Worm (Caenorhabditis elegans) whole organism, L4 larva: ENCODE data around the gene set-11.
A peak's percentile ranks its signal among the peaks of the same experiment; 100 is the strongest.

Experiments
- D1046.2 ChIP-seq: fragments of 200-800 bp; sonication (Bioruptor generic); IDR thresholded peaks from 2 replicates; pipeline ENCODE4 v1.3.6; 2022; ENCODE audit warnings: missing genetic modification characterization, missing compliant biosample characterization
- F26F4.8 ChIP-seq: fragments of 200-800 bp; sonication (Bioruptor generic); conservative IDR thresholded peaks from 2 replicates; pipeline ENCODE4 v1.3.6; 2022; ENCODE audit warnings: missing genetic modification characterization, missing compliant biosample characterization
- F44E2.7 ChIP-seq: fragments of 200-800 bp; sonication (Bioruptor generic); IDR thresholded peaks from 2 replicates; pipeline ENCODE4 v2.1.2; 2022; ENCODE audit warnings: missing genetic modification characterization, missing compliant biosample characterization
- Y105C5A.15 ChIP-seq: fragments of 200-800 bp; sonication (Bioruptor generic); IDR thresholded peaks from 2 replicates; pipeline ENCODE4 v1.3.6; 2022; ENCODE audit warnings: missing genetic modification characterization, missing compliant biosample characterization
- Y48G9A.11 ChIP-seq: fragments of 200-800 bp; sonication (Bioruptor generic); IDR thresholded peaks from 2 replicates; pipeline ENCODE4 v1.3.6; 2022; ENCODE audit warnings: missing genetic modification reagents, missing genetic modification characterization, missing compliant biosample characterization
- Y75B8A.6 ChIP-seq: fragments of 200-800 bp; sonication (Bioruptor generic); IDR thresholded peaks from 2 replicates; pipeline ENCODE4 v1.3.6; 2022; ENCODE audit warnings: missing genetic modification reagents, missing genetic modification characterization, missing compliant biosample characterization
- aha-1 ChIP-seq: fragments of 150-350 bp; peaks from one replicate; lab custom pipeline; 2014; ENCODE audit warnings: missing biosample characterization, missing genetic modification characterization
- ceh-20 ChIP-seq: fragments of 200-800 bp; sonication (Bioruptor generic); IDR thresholded peaks from 2 replicates; pipeline ENCODE4 v1.3.6; 2022; ENCODE audit warnings: missing genetic modification reagents, missing genetic modification characterization, missing compliant biosample characterization
- ceh-28 ChIP-seq: fragments of 150-350 bp; optimal IDR thresholded peaks from 2 replicates; lab custom pipeline; 2014; ENCODE audit warnings: missing biosample characterization, missing genetic modification reagents, missing genetic modification characterization
- ceh-82 ChIP-seq: sonication (generic microtip); optimal IDR thresholded peaks from 2 replicates; lab custom pipeline; 2017; ENCODE audit warnings: missing biosample characterization, missing genetic modification characterization
- daf-16 ChIP-seq, 3 experiments: sonication (generic microtip); optimal IDR thresholded peaks; 2 replicates each; lab custom pipeline; 2016 to 2017; ENCODE audit warnings: missing genetic modification characterization in 3 of 3, missing genetic modification reagents in 3 of 3, mild to moderate bottlenecking in 2 of 3, missing compliant biosample characterization in 2 of 3, missing biosample characterization in 1 of 3, moderate library complexity in 1 of 3
- dmd-6 ChIP-seq: fragments of 200-800 bp; sonication (Bioruptor generic); IDR thresholded peaks from 2 replicates; pipeline ENCODE4 v1.3.6; 2022; ENCODE audit warnings: missing genetic modification reagents, missing genetic modification characterization, missing compliant biosample characterization
- dmd-8 ChIP-seq: fragments of 200-800 bp; sonication (Bioruptor generic); IDR thresholded peaks from 2 replicates; pipeline ENCODE4 v1.3.6; 2022; ENCODE audit warnings: missing genetic modification characterization, missing compliant biosample characterization
- dmd-9 ChIP-seq: fragments of 200-800 bp; sonication (Bioruptor generic); IDR thresholded peaks from 2 replicates; pipeline ENCODE4 v1.3.6; 2022; ENCODE audit warnings: missing genetic modification reagents, missing genetic modification characterization, missing compliant biosample characterization
- egl-43 ChIP-seq: fragments of 200-800 bp; sonication (Bioruptor generic); IDR thresholded peaks from 2 replicates; pipeline ENCODE4 v1.3.6; 2022; ENCODE audit warnings: missing genetic modification reagents, missing genetic modification characterization, missing compliant biosample characterization
- gei-8 ChIP-seq: fragments of 200-800 bp; sonication (Bioruptor generic); optimal IDR thresholded peaks from 2 replicates; lab custom pipeline; 2018; ENCODE audit warnings: mild to moderate bottlenecking, missing genetic modification characterization, missing compliant biosample characterization
- lim-7 ChIP-seq: fragments of 200-800 bp; sonication (Bioruptor generic); IDR thresholded peaks from 2 replicates; pipeline ENCODE4 v1.3.6; 2022; ENCODE audit warnings: missing genetic modification characterization, missing compliant biosample characterization
- lin-1 ChIP-seq: fragments of 200-800 bp; sonication (Bioruptor generic); IDR thresholded peaks from 2 replicates; pipeline ENCODE4 v1.3.6; 2022; ENCODE audit warnings: missing genetic modification reagents, missing genetic modification characterization, missing compliant biosample characterization
- lin-13 ChIP-seq: fragments of 150-350 bp; optimal IDR thresholded peaks from 2 replicates; lab custom pipeline; 2014; ENCODE audit warnings: missing biosample characterization, missing genetic modification reagents, missing genetic modification characterization
- lin-38 ChIP-seq: fragments of 200-800 bp; sonication (Bioruptor generic); IDR thresholded peaks from 2 replicates; pipeline ENCODE4 v1.3.6; 2022; ENCODE audit warnings: missing genetic modification reagents, missing genetic modification characterization, missing compliant biosample characterization
- madf-5 ChIP-seq, 2 experiments: fragments of 200-800 bp; sonication (Bioruptor generic); IDR thresholded peaks; 2 replicates each; pipeline ENCODE4 v1.3.6; 2022; ENCODE audit warnings: missing compliant biosample characterization in 2 of 2, missing genetic modification characterization in 2 of 2
- madf-9 ChIP-seq: fragments of 200-800 bp; sonication (Bioruptor generic); conservative IDR thresholded peaks from 2 replicates; pipeline ENCODE4 v1.3.6; 2022; ENCODE audit warnings: missing genetic modification reagents, missing genetic modification characterization, missing compliant biosample characterization
- mdt-29 ChIP-seq: fragments of 200-800 bp; sonication (Bioruptor generic); IDR thresholded peaks from 2 replicates; pipeline ENCODE4 v1.3.6; 2022; ENCODE audit warnings: missing genetic modification reagents, missing genetic modification characterization, missing compliant biosample characterization
- mes-2 ChIP-seq: sonication (generic microtip); optimal IDR thresholded peaks from 2 replicates; lab custom pipeline; 2016; ENCODE audit warnings: missing genotype, mild to moderate bottlenecking, missing genetic modification characterization, missing compliant biosample characterization; ENCODE audit not compliant: poor library complexity, severe bottlenecking
- nhr-28 ChIP-seq: fragments of 150-350 bp; optimal IDR thresholded peaks from 2 replicates; lab custom pipeline; 2014; ENCODE audit warnings: missing biosample characterization, missing genetic modification characterization
- nhr-41 ChIP-seq: fragments of 200-800 bp; sonication (Bioruptor generic); IDR thresholded peaks from 2 replicates; pipeline ENCODE4 v1.3.6; 2022; ENCODE audit warnings: missing genetic modification reagents, missing genetic modification characterization, missing compliant biosample characterization
- pha-4 ChIP-seq, 2 experiments: fragments of 150-350 bp in 1 of 2; fragments of 200-800 bp in 1 of 2; sonication (Bioruptor generic) in 1 of 2; IDR thresholded peaks in 1 of 2; optimal IDR thresholded peaks in 1 of 2; 2 replicates each; pipeline versions ENCODE4 v1.3.6 to Lab custom; 2014 to 2022; ENCODE audit warnings: missing genetic modification characterization in 2 of 2, missing genetic modification reagents in 2 of 2, missing biosample characterization in 1 of 2, missing compliant biosample characterization in 1 of 2
- set-16 ChIP-seq: fragments of 200-800 bp; sonication (Bioruptor generic); IDR thresholded peaks from 2 replicates; pipeline ENCODE4 v1.3.6; 2022; ENCODE audit warnings: missing genetic modification reagents, missing genetic modification characterization, missing compliant biosample characterization
- snpc-1.2 ChIP-seq: fragments of 200-800 bp; sonication (Bioruptor generic); IDR thresholded peaks from 2 replicates; pipeline ENCODE4 v1.3.6; 2022; ENCODE audit warnings: missing genetic modification reagents, missing genetic modification characterization, missing compliant biosample characterization
- spr-1 ChIP-seq: sonication (generic microtip); optimal IDR thresholded peaks from 2 replicates; lab custom pipeline; 2016; ENCODE audit warnings: mild to moderate bottlenecking, missing genetic modification characterization, missing compliant biosample characterization
- tag-97 ChIP-seq: fragments of 200-800 bp; sonication (Bioruptor generic); IDR thresholded peaks from 2 replicates; pipeline ENCODE4 v1.3.6; 2022; ENCODE audit warnings: missing genetic modification characterization, missing compliant biosample characterization
- tra-1 ChIP-seq: fragments of 200-800 bp; sonication (Bioruptor generic); IDR thresholded peaks from 2 replicates; pipeline ENCODE4 v1.3.6; 2022; ENCODE audit warnings: missing genetic modification reagents, missing genetic modification characterization, missing compliant biosample characterization
- unc-62 ChIP-seq, 3 experiments: fragments of 150-350 bp in 1 of 3; sonication (generic microtip); optimal IDR thresholded peaks in 2 of 3; peaks in 1 of 3; 1 replicate in 1 of 3; 2 replicates in 2 of 3; lab custom pipeline; 2014 to 2017; ENCODE audit warnings: missing biosample characterization in 3 of 3, missing genetic modification characterization in 3 of 3, missing genetic modification reagents in 3 of 3, missing genotype in 1 of 3
- vab-7 ChIP-seq: fragments of 200-800 bp; sonication (Bioruptor generic); IDR thresholded peaks from 2 replicates; pipeline ENCODE4 v1.3.6; 2022; ENCODE audit warnings: missing genetic modification reagents, missing genetic modification characterization, missing compliant biosample characterization
- zag-1 ChIP-seq: fragments of 150-350 bp; optimal IDR thresholded peaks from 2 replicates; lab custom pipeline; 2014; ENCODE audit warnings: missing biosample characterization, missing genetic modification characterization
- zip-2 ChIP-seq: fragments of 150-350 bp; optimal IDR thresholded peaks from 2 replicates; lab custom pipeline; 2014; ENCODE audit warnings: missing biosample characterization, missing genetic modification characterization
- ztf-11 ChIP-seq: fragments of 150-350 bp; optimal IDR thresholded peaks from 2 replicates; lab custom pipeline; 2014; ENCODE audit warnings: missing biosample characterization, missing genetic modification characterization
- ztf-7 ChIP-seq: fragments of 150-350 bp; optimal IDR thresholded peaks from 2 replicates; lab custom pipeline; 2014; ENCODE audit warnings: missing biosample characterization, missing genetic modification characterization

The set-11 gene

DNA sequence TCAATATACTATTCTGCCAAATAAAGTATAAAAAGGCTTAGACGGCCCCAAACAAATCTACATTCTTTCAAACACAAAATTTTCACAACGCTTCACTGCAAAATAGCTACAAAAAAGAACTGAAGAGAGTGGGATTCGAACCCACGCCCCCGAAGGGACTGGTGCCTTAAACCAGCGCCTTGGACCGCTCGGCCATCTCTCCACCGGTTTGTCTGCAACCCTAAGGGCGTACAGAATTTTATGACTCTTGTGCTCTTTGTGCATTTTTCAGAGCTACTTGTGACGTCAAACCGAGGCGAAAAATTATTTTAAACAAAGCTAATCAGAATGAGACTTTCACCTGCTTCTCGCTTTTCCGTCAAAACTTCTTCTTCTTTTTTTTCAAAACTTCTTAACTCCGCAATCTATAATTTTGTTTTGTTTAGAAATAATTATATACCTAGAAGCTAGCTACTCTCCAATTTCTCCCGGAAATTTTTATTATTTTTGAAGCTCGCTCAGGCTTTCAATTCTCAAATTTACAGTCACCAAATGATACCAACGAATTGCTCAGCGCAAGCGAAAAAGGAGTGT is 43.9 kb upstream of the set-11 start, which contains the start of gene T05A8.8:
Gene T05A8.8 (plus strand): TSS at position 523 of the 573 bp plus-strand sequence.
- TF ChIP-seq ceh-20 (GFP tag; lab: Robert Waterston, UW) (no peak), Y75B8A.6 (GFP tag; lab: Robert Waterston, UW) (0 out of 2 replicates have a peak, but pooled peaks have one; percentile 34), ztf-7 (tag; lab: Kevin White, UChicago) (no peak), madf-9 (GFP tag; lab: Robert Waterston, UW) (0 out of 2 replicates have a peak, but pooled peaks have one; percentile 15), egl-43 (peak; percentile 67), F26F4.8 (peak; percentile 70; the same call in 1 of the 2 replicates), nhr-28 (no peak), dmd-8 (GFP tag; lab: Robert Waterston, UW) (0 out of 2 replicates have a peak, but pooled peaks have one; percentile 5), madf-5 (GFP tag; IDR thresholded peaks at IDR 0.05; lab: Robert Waterston, UW) (0 out of 4 replicates have a peak, but pooled peaks have one; percentile 27 to 41), D1046.2 (GFP tag; lab: Robert Waterston, UW) (0 out of 2 replicates have a peak, but pooled peaks have one; percentile 36), tag-97 (GFP tag; lab: Robert Waterston, UW) (no peak), vab-7 (0 out of 2 replicates have a peak, but pooled peaks have one; percentile 35), unc-62 (GFP tag; optimal IDR thresholded peaks at IDR 0.05 in 1 of 2; lab: Kevin White, UChicago) (peak in 1 of 2 experiments; percentile 51), unc-62 (tag; optimal IDR thresholded peaks at IDR 0.05; lab: Kevin White, UChicago) (no peak), lim-7 (GFP tag; lab: Robert Waterston, UW) (0 out of 2 replicates have a peak, but pooled peaks have one; percentile 48), lin-1 (no peak), ceh-82 (tag; lab: Kevin White, UChicago) (no peak), ztf-11 (tag; lab: Kevin White, UChicago) (no peak)

DNA sequence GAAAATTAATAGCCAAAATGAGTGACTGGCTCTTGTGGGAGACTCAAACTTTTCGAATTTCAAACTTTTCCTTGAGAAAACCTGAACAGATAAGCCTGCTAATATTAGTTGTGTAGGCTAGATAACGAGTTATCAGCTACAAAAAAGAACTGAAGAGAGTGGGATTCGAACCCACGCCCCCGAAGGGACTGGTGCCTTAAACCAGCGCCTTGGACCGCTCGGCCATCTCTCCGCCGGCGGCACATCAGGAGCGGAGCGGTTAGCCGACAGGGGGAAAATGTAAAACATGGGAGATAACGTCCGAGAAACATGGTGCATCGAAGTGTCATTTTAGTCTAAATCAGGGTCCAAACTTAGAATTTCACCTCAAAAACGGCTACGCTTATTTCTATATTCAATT is 43.3 kb upstream of the set-11 start:
- TF ChIP-seq dmd-8 (GFP tag; lab: Robert Waterston, UW): 0 out of 2 replicates have a peak, but pooled peaks have one; percentile 42
- TF ChIP-seq set-16: peak; percentile 79
- no peak for TF ChIP-seq pha-4 (GFP tag; IDR thresholded peaks at IDR 0.05; lab: Robert Waterston, UW)
- TF ChIP-seq pha-4 (tag; optimal IDR thresholded peaks at IDR 0.05; lab: Kevin White, UChicago): no peak
- peak; percentile 52; the same call in 1 of the 2 replicates for TF ChIP-seq mdt-29 (GFP tag; lab: Robert Waterston, UW)
- TF ChIP-seq ceh-28 (tag; lab: Kevin White, UChicago): no peak
- peak; percentile 6 for TF ChIP-seq spr-1 (tag; lab: Kevin White, UChicago)
- TF ChIP-seq F26F4.8: peak; percentile 64; the same call in 1 of the 2 replicates
- TF ChIP-seq snpc-1.2 (GFP tag; lab: Robert Waterston, UW): peak; percentile 65
- 0 out of 2 replicates have a peak, but pooled peaks have one; percentile 19 for TF ChIP-seq D1046.2 (GFP tag; lab: Robert Waterston, UW)
- TF ChIP-seq zip-2 (tag; lab: Kevin White, UChicago): no peak
- peak; percentile 29; the same call in 1 of the 2 replicates for TF ChIP-seq dmd-6 (GFP tag; lab: Robert Waterston, UW)
- TF ChIP-seq lim-7 (GFP tag; lab: Robert Waterston, UW): peak; percentile 67; the same call in 1 of the 2 replicates
- TF ChIP-seq zag-1: no peak
- peak; percentile 43 for TF ChIP-seq mes-2 (tag; lab: Kevin White, UChicago)
- TF ChIP-seq ztf-11 (tag; lab: Kevin White, UChicago): no peak
- TF ChIP-seq daf-16 (GFP tag; optimal IDR thresholded peaks at IDR 0.05; lab: Kevin White, UChicago): no peak
- peak; percentile 13 for TF ChIP-seq daf-16 (tag; optimal IDR thresholded peaks at IDR 0.05; lab: Kevin White, UChicago)
- peak; percentile 45; the same call in 1 of the 2 replicates for TF ChIP-seq vab-7
- 0 out of 2 replicates have a peak, but pooled peaks have one; percentile 44 for TF ChIP-seq tra-1 (GFP tag; lab: Robert Waterston, UW)
- 0 out of 2 replicates have a peak, but pooled peaks have one; percentile 31 for TF ChIP-seq nhr-41 (GFP tag; lab: Robert Waterston, UW)
- peak; percentile 46 for TF ChIP-seq lin-13 (GFP tag; lab: Kevin White, UChicago)
- TF ChIP-seq Y105C5A.15 (GFP tag; lab: Robert Waterston, UW): 0 out of 2 replicates have a peak, but pooled peaks have one; percentile 61
- TF ChIP-seq aha-1 (tag; lab: Kevin White, UChicago): peak; percentile 80
- peak; percentile 66 for TF ChIP-seq Y48G9A.11
- peak; percentile 63 for TF ChIP-seq lin-38 (GFP tag; lab: Robert Waterston, UW)
- no peak for TF ChIP-seq gei-8 (GFP tag; lab: Kevin White, UChicago)
- peak; percentile 44; the same call in 1 of the 2 replicates for TF ChIP-seq dmd-9
- peak; percentile 82 for TF ChIP-seq egl-43
- TF ChIP-seq ceh-20 (GFP tag; lab: Robert Waterston, UW): peak; percentile 11; the same call in 1 of the 2 replicates
- TF ChIP-seq ztf-7 (tag; lab: Kevin White, UChicago): no peak
- TF ChIP-seq F44E2.7 (GFP tag; lab: Robert Waterston, UW): 0 out of 2 replicates have a peak, but pooled peaks have one; percentile 71
